Worm (Caenorhabditis elegans) whole organism, late embryonic: ENCODE measurements around the gene F35E12.6.

Experiments
- C08G9.2 ChIP-seq: sonication (generic microtip); optimal IDR thresholded peaks from 2 replicates; lab custom pipeline; 2016; ENCODE audit warnings: mild to moderate bottlenecking, missing genetic modification characterization, moderate library complexity, missing compliant biosample characterization
- C38D4.7 ChIP-seq: fragments of 200-800 bp; sonication (Bioruptor generic); optimal IDR thresholded peaks from 2 replicates; lab custom pipeline; 2018; ENCODE audit warnings: mild to moderate bottlenecking, missing genetic modification characterization, moderate library complexity, missing compliant biosample characterization
- F13H6.1 ChIP-seq: sonication (generic microtip); optimal IDR thresholded peaks from 2 replicates; lab custom pipeline; 2016; ENCODE audit warnings: missing genetic modification characterization, missing compliant biosample characterization
- K02D7.2 ChIP-seq: sonication (generic microtip); optimal IDR thresholded peaks from 2 replicates; lab custom pipeline; 2017; ENCODE audit warnings: mild to moderate bottlenecking, missing genetic modification characterization, missing compliant biosample characterization
- K09A11.1 ChIP-seq: sonication (generic microtip); optimal IDR thresholded peaks from 2 replicates; lab custom pipeline; 2017; ENCODE audit warnings: antibody characterized with exemption, mild to moderate bottlenecking, missing genetic modification characterization, missing compliant biosample characterization; ENCODE audit not compliant: insufficient read depth
- T23F11.4 ChIP-seq: fragments of 200-800 bp; sonication (Bioruptor generic); optimal IDR thresholded peaks from 2 replicates; lab custom pipeline; 2018; ENCODE audit warnings: mild to moderate bottlenecking, missing genetic modification characterization, missing compliant biosample characterization
- ahr-1 ChIP-seq: sonication (generic microtip); optimal IDR thresholded peaks from 2 replicates; lab custom pipeline; 2016; ENCODE audit warnings: missing genetic modification characterization, missing compliant biosample characterization
- ceh-14 ChIP-seq: sonication (generic microtip); optimal IDR thresholded peaks from 2 replicates; lab custom pipeline; 2016; ENCODE audit warnings: missing genotype, missing genetic modification characterization, missing compliant biosample characterization
- ceh-22 ChIP-seq: sonication (generic microtip); optimal IDR thresholded peaks from 2 replicates; lab custom pipeline; 2017; ENCODE audit warnings: missing biosample characterization, missing genetic modification characterization
- ceh-31 ChIP-seq: sonication (generic microtip); optimal IDR thresholded peaks from 2 replicates; lab custom pipeline; 2016; ENCODE audit warnings: missing genetic modification characterization, missing compliant biosample characterization
- ceh-34 ChIP-seq: sonication (generic microtip); optimal IDR thresholded peaks from 2 replicates; lab custom pipeline; 2016; ENCODE audit warnings: mild to moderate bottlenecking, missing genetic modification characterization, missing compliant biosample characterization
- ceh-45 ChIP-seq: fragments of 200-800 bp; sonication (Bioruptor generic); IDR thresholded peaks from 2 replicates; pipeline ENCODE4 v1.3.6; 2022; ENCODE audit warnings: missing genetic modification reagents, missing genetic modification characterization, missing compliant biosample characterization
- ceh-9 ChIP-seq: sonication (generic microtip); optimal IDR thresholded peaks from 2 replicates; lab custom pipeline; 2016; ENCODE audit warnings: mild to moderate bottlenecking, missing genetic modification characterization, inconsistent platforms, missing compliant biosample characterization
- che-1 ChIP-seq: sonication (generic microtip); optimal IDR thresholded peaks from 2 replicates; lab custom pipeline; 2016; ENCODE audit warnings: mild to moderate bottlenecking, missing genetic modification characterization, missing compliant biosample characterization
- dmd-4 ChIP-seq: sonication (generic microtip); optimal IDR thresholded peaks from 2 replicates; lab custom pipeline; 2016; ENCODE audit warnings: borderline replicate concordance, missing genetic modification characterization, missing compliant biosample characterization
- eyg-1 ChIP-seq: sonication (generic microtip); optimal IDR thresholded peaks from 2 replicates; lab custom pipeline; 2016; ENCODE audit warnings: missing genotype, missing genetic modification characterization, missing compliant biosample characterization
- fkh-6 ChIP-seq: sonication (generic microtip); optimal IDR thresholded peaks from 2 replicates; lab custom pipeline; 2016; ENCODE audit warnings: missing genetic modification characterization, missing compliant biosample characterization
- hlh-15 ChIP-seq: sonication (generic microtip); optimal IDR thresholded peaks from 2 replicates; lab custom pipeline; 2016; ENCODE audit warnings: missing genetic modification characterization, missing compliant biosample characterization
- hlh-30 ChIP-seq: sonication (generic microtip); optimal IDR thresholded peaks from 2 replicates; lab custom pipeline; 2017; ENCODE audit warnings: antibody characterized with exemption, missing genetic modification characterization, missing compliant biosample characterization; ENCODE audit not compliant: insufficient read depth
- hlh-6 ChIP-seq: sonication (generic microtip); optimal IDR thresholded peaks from 2 replicates; lab custom pipeline; 2016; ENCODE audit warnings: missing genotype, missing genetic modification characterization, missing compliant biosample characterization
- lin-11 ChIP-seq: fragments of 200-800 bp; sonication (Bioruptor generic); optimal IDR thresholded peaks from 2 replicates; lab custom pipeline; 2018; ENCODE audit warnings: mild to moderate bottlenecking, missing genetic modification characterization, missing compliant biosample characterization
- mec-3 ChIP-seq: sonication (generic microtip); optimal IDR thresholded peaks from 2 replicates; lab custom pipeline; 2016; ENCODE audit warnings: borderline replicate concordance, missing genetic modification characterization, missing compliant biosample characterization
- nfya-1 ChIP-seq: sonication (generic microtip); optimal IDR thresholded peaks from 2 replicates; lab custom pipeline; 2017; ENCODE audit warnings: missing genetic modification characterization, mild to moderate bottlenecking, missing compliant biosample characterization, antibody characterized with exemption, moderate library complexity
- nhr-11 ChIP-seq: fragments of 150-350 bp; optimal IDR thresholded peaks from 2 replicates; lab custom pipeline; 2014; ENCODE audit warnings: missing biosample characterization, missing genetic modification characterization
- nhr-232 ChIP-seq: sonication (generic microtip); optimal IDR thresholded peaks from 2 replicates; lab custom pipeline; 2016; ENCODE audit warnings: missing genetic modification characterization, missing compliant biosample characterization
- odd-2 ChIP-seq: sonication (generic microtip); optimal IDR thresholded peaks from 2 replicates; lab custom pipeline; 2017; ENCODE audit warnings: antibody characterized with exemption, mild to moderate bottlenecking, missing genetic modification characterization, missing compliant biosample characterization
- pat-9 ChIP-seq: fragments of 200-800 bp; sonication (Bioruptor generic); optimal IDR thresholded peaks from 2 replicates; lab custom pipeline; 2018; ENCODE audit warnings: mild to moderate bottlenecking, missing genetic modification characterization, moderate library complexity, missing compliant biosample characterization
- pha-4 ChIP-seq: fragments of 150-350 bp; optimal IDR thresholded peaks from 2 replicates; lab custom pipeline; 2018; ENCODE audit warnings: missing biosample characterization, missing genetic modification reagents, missing genetic modification characterization
- pros-1 ChIP-seq: fragments of 150-350 bp; optimal IDR thresholded peaks from 2 replicates; lab custom pipeline; 2014; ENCODE audit warnings: missing biosample characterization, missing genetic modification reagents, missing genetic modification characterization
- ref-2 ChIP-seq: sonication (generic microtip); optimal IDR thresholded peaks from 2 replicates; lab custom pipeline; 2016; ENCODE audit warnings: missing genetic modification characterization, missing compliant biosample characterization
- sox-2 ChIP-seq: fragments of 200-800 bp; sonication (Bioruptor generic); IDR thresholded peaks from 2 replicates; pipeline ENCODE4 v1.3.6; 2022; ENCODE audit warnings: missing genetic modification reagents, missing genetic modification characterization, missing compliant biosample characterization
- unc-3 ChIP-seq, 2 experiments: fragments of 200-800 bp in 1 of 2; sonication (Bioruptor generic) in 1 of 2; sonication (generic microtip) in 1 of 2; conservative IDR thresholded peaks in 1 of 2; optimal IDR thresholded peaks in 1 of 2; 2 replicates each; pipeline versions ENCODE4 v1.3.6 to Lab custom; 2016 to 2022; ENCODE audit warnings: missing compliant biosample characterization in 2 of 2, missing genetic modification characterization in 2 of 2, missing genetic modification reagents in 1 of 2
- unc-42 ChIP-seq: sonication (generic microtip); optimal IDR thresholded peaks from 2 replicates; lab custom pipeline; 2016; ENCODE audit warnings: missing genotype, missing genetic modification characterization, missing compliant biosample characterization
- unc-55 ChIP-seq: sonication (generic microtip); optimal IDR thresholded peaks from 2 replicates; lab custom pipeline; 2017; ENCODE audit warnings: missing biosample characterization, missing genetic modification reagents, missing genetic modification characterization

Gene F35E12.6

ce11 chrV:13738374-13738773 lies 2.3 kb upstream of the F35E12.6 start, which contains the start of gene irg-5:
Gene irg-5 (minus strand): TSS chrV:13738474.
- TF ChIP-seq unc-42 (tag; lab: Kevin White, UChicago) (no peak), ceh-31 (no peak), che-1 (no peak), K02D7.2 (tag; lab: Kevin White, UChicago) (no peak), ahr-1 (tag; lab: Kevin White, UChicago) (no peak)

ce11 chrV:13730762-13731161 lies 5.3 kb downstream of the F35E12.6 start, which contains the start of gene dct-17:
Gene dct-17 (minus strand): TSS chrV:13730784.
- TF ChIP-seq pros-1 (tag; lab: Kevin White, UChicago): no peak

- TF ChIP-seq sox-2 (GFP tag; lab: Robert Waterston, UW): no peak
- TF ChIP-seq ceh-34 (tag; lab: Kevin White, UChicago): no peak
- no peak for TF ChIP-seq dmd-4 (tag; lab: Kevin White, UChicago)
- no peak for TF ChIP-seq nhr-232 (tag; lab: Kevin White, UChicago)
- TF ChIP-seq hlh-15 (tag; lab: Kevin White, UChicago): no peak
- no peak for TF ChIP-seq unc-42 (tag; lab: Kevin White, UChicago)
- TF ChIP-seq eyg-1 (tag; lab: Kevin White, UChicago): no peak
- TF ChIP-seq F13H6.1 (tag; lab: Kevin White, UChicago): no peak
- TF ChIP-seq nhr-11 (tag; lab: Kevin White, UChicago): no peak
- no peak for TF ChIP-seq C38D4.7 (GFP tag; lab: Kevin White, UChicago)
- no peak for TF ChIP-seq pha-4 (tag; lab: Kevin White, UChicago)
- TF ChIP-seq unc-3 (GFP tag; conservative IDR thresholded peaks at IDR 0.05; lab: Robert Waterston, UW): no peak
- TF ChIP-seq unc-3 (tag; optimal IDR thresholded peaks at IDR 0.05; lab: Kevin White, UChicago): no peak
- no peak for TF ChIP-seq ceh-9
Observed at ce11 chrV:13725574-13725973, 10.5 kb downstream of the F35E12.6 start, which contains the start of gene fbxa-181. Gene fbxa-181 (plus strand): TSS chrV:13725874.

ce11 chrV:13724781-13725180 lies 11.3 kb downstream of the F35E12.6 start, which contains the start of gene F35E12.2:
Gene F35E12.2 (minus strand): TSS chrV:13724881.
- TF ChIP-seq fkh-6 (tag; lab: Kevin White, UChicago): no peak
- TF ChIP-seq mec-3 (tag; lab: Kevin White, UChicago): no peak
- TF ChIP-seq eyg-1 (tag; lab: Kevin White, UChicago): no peak
- no peak for TF ChIP-seq T23F11.4 (GFP tag; lab: Kevin White, UChicago)
- TF ChIP-seq hlh-30 (tag; lab: Kevin White, UChicago): no peak
- no peak for TF ChIP-seq lin-11
- TF ChIP-seq ceh-45 (GFP tag; lab: Robert Waterston, UW): no peak
- TF ChIP-seq unc-55 (GFP tag; lab: Kevin White, UChicago): no peak
- no peak for TF ChIP-seq F13H6.1 (tag; lab: Kevin White, UChicago)
- TF ChIP-seq nfya-1 (tag; lab: Kevin White, UChicago): no peak

- no peak for TF ChIP-seq ref-2
- no peak for TF ChIP-seq C08G9.2
- TF ChIP-seq hlh-30 (tag; lab: Kevin White, UChicago): no peak
- TF ChIP-seq nhr-11 (tag; lab: Kevin White, UChicago): no peak
- TF ChIP-seq dmd-4 (tag; lab: Kevin White, UChicago): no peak
- TF ChIP-seq pat-9 (tag; lab: Kevin White, UChicago): no peak
- TF ChIP-seq hlh-6 (tag; lab: Kevin White, UChicago): no peak
- TF ChIP-seq ceh-22 (tag; lab: Kevin White, UChicago): no peak
- no peak for TF ChIP-seq ceh-14
- no peak for TF ChIP-seq unc-3 (GFP tag; conservative IDR thresholded peaks at IDR 0.05; lab: Robert Waterston, UW)
- no peak for TF ChIP-seq unc-3 (tag; optimal IDR thresholded peaks at IDR 0.05; lab: Kevin White, UChicago)
- no peak for TF ChIP-seq K02D7.2 (tag; lab: Kevin White, UChicago)
- TF ChIP-seq fkh-6 (tag; lab: Kevin White, UChicago): no peak
- no peak for TF ChIP-seq odd-2 (tag; lab: Kevin White, UChicago)
- TF ChIP-seq K09A11.1: no peak
Observed at ce11 chrV:13716531-13716930, 19.5 kb downstream of the F35E12.6 start, which contains the start of gene T01D3.6. Gene T01D3.6 (plus strand): TSS chrV:13716824.
